Worm (Caenorhabditis elegans) whole organism, mixed stage, embryonic: ENCODE results near the gene Y53F4B.62.
A peak's percentile ranks its signal among the peaks of the same experiment; 100 is the strongest.

Source experiments
- M03D4.4 ChIP-seq: sonication (generic microtip); optimal IDR thresholded peaks from 2 replicates; lab custom pipeline; 2017; ENCODE audit warnings: mild to moderate bottlenecking, missing genetic modification characterization, missing compliant biosample characterization
- bed-3 ChIP-seq: fragments of 200-800 bp; sonication (Bioruptor generic); optimal IDR thresholded peaks from 3 replicates; lab custom pipeline; 2018; ENCODE audit warnings: mild to moderate bottlenecking, missing genetic modification characterization, moderate library complexity, missing compliant biosample characterization
- blmp-1 ChIP-seq: fragments of 150-350 bp; optimal IDR thresholded peaks from 2 replicates; lab custom pipeline; 2014; ENCODE audit warnings: missing biosample characterization, missing genetic modification characterization
- ceh-39 ChIP-seq: fragments of 150-350 bp; optimal IDR thresholded peaks from 2 replicates; lab custom pipeline; 2014; ENCODE audit warnings: missing biosample characterization, missing genetic modification characterization
- ceh-43 ChIP-seq: fragments of 200-800 bp; sonication (Bioruptor generic); optimal IDR thresholded peaks from 2 replicates; lab custom pipeline; 2018; ENCODE audit warnings: mild to moderate bottlenecking, missing genetic modification characterization, moderate library complexity, missing compliant biosample characterization
- ceh-83 ChIP-seq: fragments of 200-800 bp; sonication (Bioruptor generic); optimal IDR thresholded peaks from 2 replicates; lab custom pipeline; 2018; ENCODE audit warnings: mild to moderate bottlenecking, missing genetic modification characterization, missing compliant biosample characterization
- ces-1 ChIP-seq: fragments of 150-350 bp; optimal IDR thresholded peaks from 2 replicates; lab custom pipeline; 2014; ENCODE audit warnings: missing biosample characterization, missing genetic modification reagents, missing genetic modification characterization
- cnd-1 ChIP-seq: fragments of 200-800 bp; sonication (Bioruptor generic); optimal IDR thresholded peaks from 2 replicates; lab custom pipeline; 2018; ENCODE audit warnings: mild to moderate bottlenecking, missing genetic modification characterization, missing compliant biosample characterization
- drap-1 ChIP-seq: fragments of 200-800 bp; sonication (Bioruptor generic); optimal IDR thresholded peaks from 3 replicates; lab custom pipeline; 2018; ENCODE audit warnings: mild to moderate bottlenecking, missing genetic modification characterization, missing compliant biosample characterization
- elt-1 ChIP-seq: sonication (generic microtip); optimal IDR thresholded peaks from 2 replicates; lab custom pipeline; 2017; ENCODE audit warnings: missing genetic modification characterization, mild to moderate bottlenecking, missing compliant biosample characterization, antibody characterized with exemption, moderate library complexity, borderline replicate concordance; ENCODE audit not compliant: insufficient read depth
- elt-3 ChIP-seq: fragments of 150-350 bp; optimal IDR thresholded peaks from 2 replicates; lab custom pipeline; 2014; ENCODE audit warnings: missing biosample characterization, missing genetic modification characterization
- flh-1 ChIP-seq: fragments of 200-800 bp; sonication (Bioruptor generic); optimal IDR thresholded peaks from 2 replicates; lab custom pipeline; 2018; ENCODE audit warnings: mild to moderate bottlenecking, missing genetic modification characterization, moderate library complexity, missing compliant biosample characterization
- ham-2 ChIP-seq: fragments of 200-800 bp; sonication (Bioruptor generic); optimal IDR thresholded peaks from 2 replicates; lab custom pipeline; 2018; ENCODE audit warnings: mild to moderate bottlenecking, missing genetic modification characterization, missing compliant biosample characterization
- hlh-1 ChIP-seq: fragments of 150-350 bp; optimal IDR thresholded peaks from 2 replicates; lab custom pipeline; 2014; ENCODE audit warnings: missing biosample characterization, missing genetic modification reagents, missing genetic modification characterization
- lin-13 ChIP-seq: fragments of 150-350 bp; optimal IDR thresholded peaks from 2 replicates; lab custom pipeline; 2014; ENCODE audit warnings: missing biosample characterization, missing genetic modification characterization
- lin-32 ChIP-seq: fragments of 200-800 bp; sonication (Bioruptor generic); optimal IDR thresholded peaks from 2 replicates; lab custom pipeline; 2018; ENCODE audit warnings: mild to moderate bottlenecking, missing genetic modification characterization, missing compliant biosample characterization
- lsy-2 ChIP-seq: fragments of 150-350 bp; optimal IDR thresholded peaks from 2 replicates; lab custom pipeline; 2014; ENCODE audit warnings: missing biosample characterization, missing genetic modification characterization
- mab-5 ChIP-seq: fragments of 150-350 bp; optimal IDR thresholded peaks from 2 replicates; lab custom pipeline; 2014; ENCODE audit warnings: missing biosample characterization, missing genetic modification characterization
- mep-1 ChIP-seq: fragments of 150-350 bp; optimal IDR thresholded peaks from 2 replicates; lab custom pipeline; 2017; ENCODE audit warnings: missing biosample characterization, missing genetic modification reagents, missing genetic modification characterization, inconsistent platforms
- mls-2 ChIP-seq: sonication (generic microtip); optimal IDR thresholded peaks from 2 replicates; lab custom pipeline; 2016; ENCODE audit warnings: mild to moderate bottlenecking, missing genetic modification characterization, moderate library complexity, missing compliant biosample characterization
- nhr-12 ChIP-seq: fragments of 150-350 bp; optimal IDR thresholded peaks from 2 replicates; lab custom pipeline; 2014; ENCODE audit warnings: missing biosample characterization, missing genetic modification characterization
- nhr-2 ChIP-seq: fragments of 150-350 bp; optimal IDR thresholded peaks from 2 replicates; lab custom pipeline; 2014; ENCODE audit warnings: missing biosample characterization, missing genetic modification characterization
- nhr-237 ChIP-seq: fragments of 150-350 bp; optimal IDR thresholded peaks from 2 replicates; lab custom pipeline; 2014; ENCODE audit warnings: missing biosample characterization, missing genetic modification characterization
- nhr-28 ChIP-seq: fragments of 150-350 bp; optimal IDR thresholded peaks from 2 replicates; lab custom pipeline; 2014; ENCODE audit warnings: missing biosample characterization, missing genetic modification characterization
- nhr-76 ChIP-seq: sonication (generic microtip); optimal IDR thresholded peaks from 2 replicates; lab custom pipeline; 2017; ENCODE audit warnings: missing biosample characterization, missing genetic modification characterization
- pha-4 ChIP-seq: fragments of 150-350 bp; optimal IDR thresholded peaks from 2 replicates; lab custom pipeline; 2018; ENCODE audit warnings: missing biosample characterization, missing genetic modification reagents, missing genetic modification characterization
- sem-2 ChIP-seq: fragments of 200-800 bp; sonication (Bioruptor generic); optimal IDR thresholded peaks from 2 replicates; lab custom pipeline; 2018; ENCODE audit warnings: mild to moderate bottlenecking, missing genetic modification characterization, missing compliant biosample characterization
- snpc-4 ChIP-seq: fragments of 150-350 bp; optimal IDR thresholded peaks from 2 replicates; lab custom pipeline; 2014; ENCODE audit warnings: missing biosample characterization, missing genetic modification characterization
- sptf-1 ChIP-seq: sonication (generic microtip); optimal IDR thresholded peaks from 2 replicates; lab custom pipeline; 2017; ENCODE audit warnings: mild to moderate bottlenecking, missing genetic modification characterization, moderate library complexity, missing compliant biosample characterization
- tbx-8 ChIP-seq: fragments of 200-800 bp; sonication (Bioruptor generic); optimal IDR thresholded peaks from 2 replicates; lab custom pipeline; 2018; ENCODE audit warnings: mild to moderate bottlenecking, missing genetic modification characterization, moderate library complexity, missing compliant biosample characterization
- unc-120 ChIP-seq: sonication (generic microtip); optimal IDR thresholded peaks from 2 replicates; lab custom pipeline; 2017; ENCODE audit warnings: missing genetic modification characterization, missing compliant biosample characterization; ENCODE audit not compliant: poor library complexity, severe bottlenecking
- unc-39 ChIP-seq: fragments of 150-350 bp; optimal IDR thresholded peaks from 2 replicates; lab custom pipeline; 2014; ENCODE audit warnings: missing biosample characterization, missing genetic modification characterization
- unc-62 ChIP-seq: fragments of 150-350 bp; optimal IDR thresholded peaks from 2 replicates; lab custom pipeline; 2014; ENCODE audit warnings: missing biosample characterization, missing genetic modification reagents, missing genetic modification characterization
- zip-8 ChIP-seq: fragments of 150-350 bp; optimal IDR thresholded peaks from 2 replicates; lab custom pipeline; 2014; ENCODE audit warnings: missing biosample characterization, missing genetic modification characterization
- ztf-11 ChIP-seq: fragments of 150-350 bp; optimal IDR thresholded peaks from 2 replicates; lab custom pipeline; 2014; ENCODE audit warnings: missing biosample characterization, missing genetic modification characterization

Y53F4B.62 gene

ce11 chrII:15135886-15136285 lies 5.5 kb upstream of the Y53F4B.62 start, which contains the start of gene Y53F4B.25:
Y53F4B.25 (plus strand) TSS chrII:15136186.
- TF ChIP-seq zip-8 (no peak), unc-39 (no peak), ztf-11 (tag; lab: Kevin White, UChicago) (no peak), nhr-12 (no peak), mab-5 (tag; lab: Kevin White, UChicago) (no peak), cnd-1 (no peak), snpc-4 (no peak), ceh-83 (GFP tag; lab: Kevin White, UChicago) (no peak), sem-2 (GFP tag; lab: Kevin White, UChicago) (no peak), lsy-2 (tag; lab: Kevin White, UChicago) (no peak), drap-1 (GFP tag; lab: Kevin White, UChicago) (no peak), ceh-43 (no peak), M03D4.4 (tag; lab: Kevin White, UChicago) (no peak), flh-1 (GFP tag; lab: Kevin White, UChicago) (no peak), nhr-2 (tag; lab: Kevin White, UChicago) (no peak)

DNA sequence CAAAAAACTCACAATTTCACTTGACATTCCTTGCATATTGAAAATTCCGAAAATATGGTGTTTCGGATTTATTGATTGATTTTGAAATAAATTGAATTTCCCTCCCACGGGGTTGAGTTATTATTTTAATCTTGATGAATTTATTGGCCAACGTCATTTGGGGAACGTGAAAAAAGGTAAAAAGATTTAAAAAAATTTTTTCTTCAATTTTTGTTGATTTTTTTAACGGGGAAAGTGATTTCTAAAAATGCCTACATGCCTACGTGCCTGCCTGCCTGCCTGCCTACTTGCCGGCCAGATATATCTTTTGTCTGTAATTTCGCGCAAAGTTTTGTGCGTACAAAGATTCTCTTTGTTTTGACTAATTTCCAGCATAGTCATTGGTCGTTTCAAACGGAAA lies 3.9 kb upstream of the Y53F4B.62 start, which contains the start of gene Y53F4B.24:
Y53F4B.24 (minus strand) TSS at position 101 of the 400 bp plus-strand sequence.
- TF ChIP-seq mab-5 (tag; lab: Kevin White, UChicago) = no peak
- no peak for TF ChIP-seq nhr-2 (tag; lab: Kevin White, UChicago)
- TF ChIP-seq unc-62 (GFP tag; lab: Kevin White, UChicago) = no peak
- no peak for TF ChIP-seq sptf-1 (tag; lab: Kevin White, UChicago)
- TF ChIP-seq tbx-8 (GFP tag; lab: Kevin White, UChicago) = no peak
- no peak for TF ChIP-seq drap-1 (GFP tag; lab: Kevin White, UChicago)
- TF ChIP-seq nhr-28 (tag; lab: Kevin White, UChicago) = no peak
- TF ChIP-seq nhr-12 = no peak
- no peak for TF ChIP-seq ceh-43
- no peak for TF ChIP-seq mls-2 (tag; lab: Kevin White, UChicago)

DNA sequence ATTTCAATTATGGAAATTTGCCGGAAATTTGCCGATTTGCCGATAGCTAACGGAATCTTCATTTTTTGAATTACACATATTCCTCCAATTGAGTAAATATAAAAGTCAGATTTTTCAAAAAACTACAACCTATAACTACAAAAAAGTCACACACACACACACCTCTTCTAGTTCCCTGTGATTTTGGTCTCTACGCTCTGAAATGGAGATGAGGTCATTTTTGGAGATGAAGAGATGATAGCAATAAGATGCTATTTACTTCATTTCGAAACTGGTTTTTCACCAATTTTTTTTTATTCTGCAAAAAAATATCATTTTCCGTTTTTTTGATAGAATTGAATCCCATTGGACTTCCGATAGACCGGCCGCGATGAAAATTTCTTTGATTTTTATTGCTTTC lies 6.2 kb downstream of the Y53F4B.62 start, which contains the start of gene Y53F4B.23:
Y53F4B.23 (plus strand) TSS at position 312 of the 400 bp plus-strand sequence.
- no peak for TF ChIP-seq unc-39

DNA sequence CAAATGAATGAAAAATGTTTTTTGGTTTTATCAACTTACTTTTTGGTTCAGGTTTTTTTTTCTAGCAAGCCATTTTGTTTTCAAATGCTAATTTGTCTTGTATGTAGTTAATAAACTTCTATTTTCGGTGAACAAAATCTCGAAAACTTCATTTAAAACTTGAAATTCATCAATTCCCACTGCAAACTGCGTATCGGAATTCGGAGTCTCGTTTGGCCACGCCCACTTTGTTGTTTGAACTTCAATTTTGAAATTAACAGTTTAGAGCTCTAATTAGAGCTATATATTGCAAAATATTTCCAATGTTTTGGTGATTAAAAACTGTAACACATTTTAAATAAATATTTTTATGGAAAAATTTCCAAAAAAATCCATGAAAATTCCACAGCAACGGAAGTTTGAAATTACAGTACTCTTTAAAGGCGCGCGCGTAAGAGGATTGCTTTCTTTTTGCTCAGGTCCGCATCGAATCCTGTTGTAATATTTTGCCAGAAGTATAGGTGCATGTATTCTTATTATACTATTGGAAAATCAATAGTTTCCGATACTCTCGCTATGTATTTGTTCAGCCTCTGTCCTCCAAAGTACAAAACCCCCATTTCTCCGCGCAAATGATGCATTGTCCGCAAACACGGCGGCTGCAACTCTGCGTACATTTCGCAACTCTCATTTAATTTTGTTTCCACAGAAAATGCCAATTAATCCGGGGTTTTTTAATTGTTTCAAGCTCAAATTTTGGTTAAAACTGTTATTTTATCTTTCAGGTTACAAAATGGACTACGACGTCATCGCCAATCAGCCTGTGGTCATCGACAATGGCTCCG lies 10.7 kb downstream of the Y53F4B.62 start, which contains the start of gene arp-1:
arp-1 (plus strand) TSS at position 765 of the 824 bp plus-strand sequence.
- TF ChIP-seq ztf-11 (tag; lab: Kevin White, UChicago) (no peak), unc-39 (no peak), ham-2 (GFP tag; lab: Kevin White, UChicago) (no peak), unc-120 (tag; lab: Kevin White, UChicago) (no peak), nhr-2 (tag; lab: Kevin White, UChicago) (no peak), snpc-4 (no peak), flh-1 (GFP tag; lab: Kevin White, UChicago) (no peak), lin-13 (tag; lab: Kevin White, UChicago) (peak; percentile 19), sptf-1 (tag; lab: Kevin White, UChicago) (peak; percentile 16), hlh-1 (no peak), mls-2 (tag; lab: Kevin White, UChicago) (peak; percentile 15), mep-1 (tag; lab: Kevin White, UChicago) (peak; percentile 59), tbx-8 (GFP tag; lab: Kevin White, UChicago) (no peak), ces-1 (GFP tag; lab: Kevin White, UChicago) (peak; percentile 80), nhr-12 (no peak), lsy-2 (tag; lab: Kevin White, UChicago) (peak; percentile 21), lin-32 (GFP tag; lab: Kevin White, UChicago) (no peak), bed-3 (no peak), M03D4.4 (tag; lab: Kevin White, UChicago) (no peak), unc-62 (GFP tag; lab: Kevin White, UChicago) (no peak), elt-3 (tag; lab: Kevin White, UChicago) (no peak), mab-5 (tag; lab: Kevin White, UChicago) (no peak), ceh-39 (tag; lab: Kevin White, UChicago) (no peak), nhr-237 (tag; lab: Kevin White, UChicago) (peak; percentile 42), nhr-76 (tag; lab: Kevin White, UChicago) (no peak), blmp-1 (tag; lab: Kevin White, UChicago) (no peak), pha-4 (tag; lab: Kevin White, UChicago) (peak; percentile 59), sem-2 (GFP tag; lab: Kevin White, UChicago) (no peak), nhr-28 (tag; lab: Kevin White, UChicago) (no peak), zip-8 (no peak), elt-1 (no peak), ceh-43 (peak; percentile 47), cnd-1 (no peak), drap-1 (GFP tag; lab: Kevin White, UChicago) (no peak), ceh-83 (GFP tag; lab: Kevin White, UChicago) (no peak)
